Fruit fly (Drosophila melanogaster): ENCODE data around the gene CG13251.

CG13251 gene

dm6 chr3L:20630602-20631001 lies 6.4 kb upstream of the CG13251 start (continued):
- no peak for TF ChIP-seq CG43689 (GFP tag; IDR thresholded peaks at IDR 0.05)
- TF ChIP-seq Mrtf (GFP tag; IDR thresholded peaks at IDR 0.05), result no peak
- TF ChIP-seq CG17612 (GFP tag; IDR thresholded peaks at IDR 0.05), result no peak
- no peak for TF ChIP-seq Asciz (GFP tag; optimal IDR thresholded peaks at IDR 0.05)
- peak; percentile 90 for TF ChIP-seq sens (GFP tag)
- TF ChIP-seq CHES-1-like (GFP tag; optimal IDR thresholded peaks at IDR 0.05), result no peak
- no peak for TF ChIP-seq aop (GFP tag; IDR thresholded peaks at IDR 0.05)
- no peak for TF ChIP-seq lov (optimal IDR thresholded peaks at IDR 0.05)
- TF ChIP-seq lov (GFP tag; IDR thresholded peaks at IDR 0.05), result no peak
- TF ChIP-seq CG11560 (tag; IDR thresholded peaks at IDR 0.05), result no peak
- peak; percentile 65 for TF ChIP-seq phol (tag; optimal IDR thresholded peaks at IDR 0.05)
- peak; percentile 47 for TF ChIP-seq unpg (GFP tag; optimal IDR thresholded peaks at IDR 0.05)
- TF ChIP-seq CG12942 (GFP tag; optimal IDR thresholded peaks at IDR 0.05), result no peak
- no peak for TF ChIP-seq Awh (GFP tag; IDR thresholded peaks at IDR 0.05)
- no peak for TF ChIP-seq sug (tag; optimal IDR thresholded peaks at IDR 0.05)
- TF ChIP-seq Opbp (GFP tag; IDR thresholded peaks at IDR 0.05; ENCODE audit: partially characterized antibody), result no peak
- TF ChIP-seq lmd (GFP tag; IDR thresholded peaks at IDR 0.05), result no peak; the same call in 1 of the 2 replicates
- TF ChIP-seq NC2α (GFP tag; optimal IDR thresholded peaks at IDR 0.05), result no peak
- TF ChIP-seq Nf-YA (GFP tag; IDR thresholded peaks at IDR 0.05), result no peak
- no peak for TF ChIP-seq Dfd (GFP tag; optimal IDR thresholded peaks at IDR 0.05)
- TF ChIP-seq mirr (GFP tag; optimal IDR thresholded peaks at IDR 0.05), result no peak
- TF ChIP-seq crol (GFP tag; IDR thresholded peaks at IDR 0.05), result no peak
- TF ChIP-seq Meics (GFP tag; optimal IDR thresholded peaks at IDR 0.05), result no peak
- no peak for TF ChIP-seq ems (GFP tag; optimal IDR thresholded peaks at IDR 0.05)
- no peak for TF ChIP-seq zen2 (GFP tag; IDR thresholded peaks at IDR 0.05; ENCODE audit: partially characterized antibody)
- TF ChIP-seq zfh2 (GFP tag; optimal IDR thresholded peaks at IDR 0.05), result no peak
- TF ChIP-seq pfk (GFP tag; optimal IDR thresholded peaks at IDR 0.05), result no peak
- no peak for TF ChIP-seq knrl (GFP tag; IDR thresholded peaks at IDR 0.05; ENCODE audit: partially characterized antibody)
- no peak for TF ChIP-seq CG18011 (GFP tag; optimal IDR thresholded peaks at IDR 0.05)
- no peak for TF ChIP-seq Dll (GFP tag; IDR thresholded peaks at IDR 0.05; ENCODE audit: partially characterized antibody)
- TF ChIP-seq zfh1 (GFP tag; IDR thresholded peaks at IDR 0.05), result peak; percentile 38; the same call in 1 of the 3 replicates
- TF ChIP-seq CG9932 (GFP tag; IDR thresholded peaks at IDR 0.05), result no peak
- peak; percentile 40 for TF ChIP-seq CG16815 (GFP tag; optimal IDR thresholded peaks at IDR 0.05)
- TF ChIP-seq CG15601 (tag; optimal IDR thresholded peaks at IDR 0.05), result peak; percentile 22
- peak; percentile 61 for TF ChIP-seq CG17829 (tag; optimal IDR thresholded peaks at IDR 0.05)
- TF ChIP-seq row (GFP tag; IDR thresholded peaks at IDR 0.05), result peak; percentile 77
- no peak for TF ChIP-seq CG31365 (tag; optimal IDR thresholded peaks at IDR 0.05)
- no peak for TF ChIP-seq CG13287 (GFP tag; IDR thresholded peaks at IDR 0.05; ENCODE audit: partially characterized antibody)
- TF ChIP-seq CG14014 (GFP tag; IDR thresholded peaks at IDR 0.05), result no peak
- TF ChIP-seq CG18619 (GFP tag; optimal IDR thresholded peaks at IDR 0.05), result no peak
- no peak for TF ChIP-seq amos (GFP tag; IDR thresholded peaks at IDR 0.05; ENCODE audit: partially characterized antibody)
- TF ChIP-seq CG9437 (GFP tag; optimal IDR thresholded peaks at IDR 0.05), result peak; percentile 18
- no peak for TF ChIP-seq btn (GFP tag; optimal IDR thresholded peaks at IDR 0.05)
- TF ChIP-seq pum (GFP tag; optimal IDR thresholded peaks at IDR 0.05), result peak; percentile 38
- peak; percentile 76 for TF ChIP-seq dmrt11E (tag; optimal IDR thresholded peaks at IDR 0.05)
- TF ChIP-seq luna (GFP tag; optimal IDR thresholded peaks at IDR 0.05), result no peak
- peak; percentile 54 for TF ChIP-seq Chrac-16 (GFP tag; optimal IDR thresholded peaks at IDR 0.05)
- no peak for TF ChIP-seq Gsc (GFP tag; IDR thresholded peaks at IDR 0.05)
- TF ChIP-seq fd96Cb (tag; optimal IDR thresholded peaks at IDR 0.05), result peak; percentile 58
- peak; percentile 45 for TF ChIP-seq PHDP (tag; optimal IDR thresholded peaks at IDR 0.05)
- no peak for TF ChIP-seq stwl (tag; optimal IDR thresholded peaks at IDR 0.05)
- no peak for TF ChIP-seq Hey (tag; optimal IDR thresholded peaks at IDR 0.05)
